Worm (Caenorhabditis elegans) whole organism, mixed stage, embryonic: ENCODE data around the gene C45B11.8.

Experiments
- M03D4.4 ChIP-seq: sonication (generic microtip); optimal IDR thresholded peaks from 2 replicates; lab custom pipeline; 2017; ENCODE audit warnings: mild to moderate bottlenecking, missing genetic modification characterization, missing compliant biosample characterization
- bed-3 ChIP-seq: fragments of 200-800 bp; sonication (Bioruptor generic); optimal IDR thresholded peaks from 3 replicates; lab custom pipeline; 2018; ENCODE audit warnings: mild to moderate bottlenecking, missing genetic modification characterization, moderate library complexity, missing compliant biosample characterization
- blmp-1 ChIP-seq: fragments of 150-350 bp; optimal IDR thresholded peaks from 2 replicates; lab custom pipeline; 2014; ENCODE audit warnings: missing biosample characterization, missing genetic modification characterization
- ceh-39 ChIP-seq: fragments of 150-350 bp; optimal IDR thresholded peaks from 2 replicates; lab custom pipeline; 2014; ENCODE audit warnings: missing biosample characterization, missing genetic modification characterization
- ceh-43 ChIP-seq: fragments of 200-800 bp; sonication (Bioruptor generic); optimal IDR thresholded peaks from 2 replicates; lab custom pipeline; 2018; ENCODE audit warnings: mild to moderate bottlenecking, missing genetic modification characterization, moderate library complexity, missing compliant biosample characterization
- ces-1 ChIP-seq: fragments of 150-350 bp; optimal IDR thresholded peaks from 2 replicates; lab custom pipeline; 2014; ENCODE audit warnings: missing biosample characterization, missing genetic modification reagents, missing genetic modification characterization
- cnd-1 ChIP-seq: fragments of 200-800 bp; sonication (Bioruptor generic); optimal IDR thresholded peaks from 2 replicates; lab custom pipeline; 2018; ENCODE audit warnings: mild to moderate bottlenecking, missing genetic modification characterization, missing compliant biosample characterization
- drap-1 ChIP-seq: fragments of 200-800 bp; sonication (Bioruptor generic); optimal IDR thresholded peaks from 3 replicates; lab custom pipeline; 2018; ENCODE audit warnings: mild to moderate bottlenecking, missing genetic modification characterization, missing compliant biosample characterization
- elt-1 ChIP-seq: sonication (generic microtip); optimal IDR thresholded peaks from 2 replicates; lab custom pipeline; 2017; ENCODE audit warnings: missing genetic modification characterization, mild to moderate bottlenecking, missing compliant biosample characterization, antibody characterized with exemption, moderate library complexity, borderline replicate concordance; ENCODE audit not compliant: insufficient read depth
- elt-3 ChIP-seq: fragments of 150-350 bp; optimal IDR thresholded peaks from 2 replicates; lab custom pipeline; 2014; ENCODE audit warnings: missing biosample characterization, missing genetic modification characterization
- flh-1 ChIP-seq: fragments of 200-800 bp; sonication (Bioruptor generic); optimal IDR thresholded peaks from 2 replicates; lab custom pipeline; 2018; ENCODE audit warnings: mild to moderate bottlenecking, missing genetic modification characterization, moderate library complexity, missing compliant biosample characterization
- ham-2 ChIP-seq: fragments of 200-800 bp; sonication (Bioruptor generic); optimal IDR thresholded peaks from 2 replicates; lab custom pipeline; 2018; ENCODE audit warnings: mild to moderate bottlenecking, missing genetic modification characterization, missing compliant biosample characterization
- hlh-1 ChIP-seq: fragments of 150-350 bp; optimal IDR thresholded peaks from 2 replicates; lab custom pipeline; 2014; ENCODE audit warnings: missing biosample characterization, missing genetic modification reagents, missing genetic modification characterization
- lin-13 ChIP-seq: fragments of 150-350 bp; optimal IDR thresholded peaks from 2 replicates; lab custom pipeline; 2014; ENCODE audit warnings: missing biosample characterization, missing genetic modification characterization
- lin-32 ChIP-seq: fragments of 200-800 bp; sonication (Bioruptor generic); optimal IDR thresholded peaks from 2 replicates; lab custom pipeline; 2018; ENCODE audit warnings: mild to moderate bottlenecking, missing genetic modification characterization, missing compliant biosample characterization
- lsy-2 ChIP-seq: fragments of 150-350 bp; optimal IDR thresholded peaks from 2 replicates; lab custom pipeline; 2014; ENCODE audit warnings: missing biosample characterization, missing genetic modification characterization
- mab-5 ChIP-seq: fragments of 150-350 bp; optimal IDR thresholded peaks from 2 replicates; lab custom pipeline; 2014; ENCODE audit warnings: missing biosample characterization, missing genetic modification characterization
- mep-1 ChIP-seq: fragments of 150-350 bp; optimal IDR thresholded peaks from 2 replicates; lab custom pipeline; 2017; ENCODE audit warnings: missing biosample characterization, missing genetic modification reagents, missing genetic modification characterization, inconsistent platforms
- nhr-12 ChIP-seq: fragments of 150-350 bp; optimal IDR thresholded peaks from 2 replicates; lab custom pipeline; 2014; ENCODE audit warnings: missing biosample characterization, missing genetic modification characterization
- nhr-2 ChIP-seq: fragments of 150-350 bp; optimal IDR thresholded peaks from 2 replicates; lab custom pipeline; 2014; ENCODE audit warnings: missing biosample characterization, missing genetic modification characterization
- nhr-237 ChIP-seq: fragments of 150-350 bp; optimal IDR thresholded peaks from 2 replicates; lab custom pipeline; 2014; ENCODE audit warnings: missing biosample characterization, missing genetic modification characterization
- nhr-28 ChIP-seq: fragments of 150-350 bp; optimal IDR thresholded peaks from 2 replicates; lab custom pipeline; 2014; ENCODE audit warnings: missing biosample characterization, missing genetic modification characterization
- pha-4 ChIP-seq: fragments of 150-350 bp; optimal IDR thresholded peaks from 2 replicates; lab custom pipeline; 2018; ENCODE audit warnings: missing biosample characterization, missing genetic modification reagents, missing genetic modification characterization
- sem-2 ChIP-seq: fragments of 200-800 bp; sonication (Bioruptor generic); optimal IDR thresholded peaks from 2 replicates; lab custom pipeline; 2018; ENCODE audit warnings: mild to moderate bottlenecking, missing genetic modification characterization, missing compliant biosample characterization
- snpc-4 ChIP-seq: fragments of 150-350 bp; optimal IDR thresholded peaks from 2 replicates; lab custom pipeline; 2014; ENCODE audit warnings: missing biosample characterization, missing genetic modification characterization
- sptf-1 ChIP-seq: sonication (generic microtip); optimal IDR thresholded peaks from 2 replicates; lab custom pipeline; 2017; ENCODE audit warnings: mild to moderate bottlenecking, missing genetic modification characterization, moderate library complexity, missing compliant biosample characterization
- tbx-8 ChIP-seq: fragments of 200-800 bp; sonication (Bioruptor generic); optimal IDR thresholded peaks from 2 replicates; lab custom pipeline; 2018; ENCODE audit warnings: mild to moderate bottlenecking, missing genetic modification characterization, moderate library complexity, missing compliant biosample characterization
- unc-120 ChIP-seq: sonication (generic microtip); optimal IDR thresholded peaks from 2 replicates; lab custom pipeline; 2017; ENCODE audit warnings: missing genetic modification characterization, missing compliant biosample characterization; ENCODE audit not compliant: poor library complexity, severe bottlenecking
- unc-62 ChIP-seq: fragments of 150-350 bp; optimal IDR thresholded peaks from 2 replicates; lab custom pipeline; 2014; ENCODE audit warnings: missing biosample characterization, missing genetic modification reagents, missing genetic modification characterization
- zip-8 ChIP-seq: fragments of 150-350 bp; optimal IDR thresholded peaks from 2 replicates; lab custom pipeline; 2014; ENCODE audit warnings: missing biosample characterization, missing genetic modification characterization

The C45B11.8 gene

DNA sequence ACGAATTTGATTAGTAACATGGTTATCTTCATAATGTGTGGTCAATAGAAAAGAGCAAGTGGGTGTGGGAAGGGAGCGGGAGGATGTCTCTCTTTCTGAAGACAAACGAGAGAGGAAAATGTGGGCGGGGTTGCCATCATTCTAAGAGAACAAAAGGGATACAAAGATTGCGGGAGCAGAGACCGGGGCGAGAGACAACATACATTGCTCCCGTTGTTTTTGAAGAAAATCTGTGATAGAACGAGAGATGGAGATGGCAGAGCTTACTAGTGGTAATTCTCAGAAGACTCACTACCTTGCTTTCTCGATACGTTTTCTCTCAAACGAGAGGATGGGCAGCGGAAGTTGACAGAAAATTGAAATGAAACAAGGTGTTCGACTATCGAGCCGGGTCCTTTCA, 32.8 kb downstream of the C45B11.8 start:
- TF ChIP-seq mab-5 (tag; lab: Kevin White, UChicago) (no peak), unc-120 (tag; lab: Kevin White, UChicago) (peak; percentile 36), ces-1 (GFP tag; lab: Kevin White, UChicago) (no peak), snpc-4 (tag; lab: Kevin White, UChicago) (no peak)

DNA sequence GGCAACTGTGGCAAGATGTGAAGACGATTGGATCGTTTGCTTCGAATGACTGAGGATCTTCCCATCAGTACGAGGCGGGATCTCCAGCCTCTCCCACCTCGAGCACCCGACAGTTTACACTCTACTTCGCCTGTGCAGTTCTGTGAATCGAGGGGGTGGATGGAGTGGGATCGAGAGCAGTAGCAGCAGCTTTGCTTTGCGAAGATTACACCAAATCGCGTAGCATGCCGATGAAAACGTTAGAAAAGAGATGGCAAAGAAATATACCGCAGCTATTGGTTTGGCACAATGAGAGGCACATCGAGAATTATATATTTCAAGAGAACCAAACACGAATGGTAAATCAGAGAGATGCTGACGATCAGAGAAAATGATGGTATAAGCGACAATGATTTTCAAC, 33.9 kb downstream of the C45B11.8 start, which contains the start of gene act-3:
TSS of gene act-3 (minus strand) at position 51 of the 400 bp plus-strand sequence.
- TF ChIP-seq unc-62 (peak; percentile 6), unc-120 (tag; lab: Kevin White, UChicago) (peak; percentile 93), pha-4 (tag; lab: Kevin White, UChicago) (peak; percentile 3), elt-3 (tag; lab: Kevin White, UChicago) (no peak), ceh-39 (tag; lab: Kevin White, UChicago) (no peak), hlh-1 (tag; lab: Kevin White, UChicago) (peak; percentile 84), nhr-2 (tag; lab: Kevin White, UChicago) (no peak), bed-3 (GFP tag; lab: Kevin White, UChicago) (no peak)

DNA sequence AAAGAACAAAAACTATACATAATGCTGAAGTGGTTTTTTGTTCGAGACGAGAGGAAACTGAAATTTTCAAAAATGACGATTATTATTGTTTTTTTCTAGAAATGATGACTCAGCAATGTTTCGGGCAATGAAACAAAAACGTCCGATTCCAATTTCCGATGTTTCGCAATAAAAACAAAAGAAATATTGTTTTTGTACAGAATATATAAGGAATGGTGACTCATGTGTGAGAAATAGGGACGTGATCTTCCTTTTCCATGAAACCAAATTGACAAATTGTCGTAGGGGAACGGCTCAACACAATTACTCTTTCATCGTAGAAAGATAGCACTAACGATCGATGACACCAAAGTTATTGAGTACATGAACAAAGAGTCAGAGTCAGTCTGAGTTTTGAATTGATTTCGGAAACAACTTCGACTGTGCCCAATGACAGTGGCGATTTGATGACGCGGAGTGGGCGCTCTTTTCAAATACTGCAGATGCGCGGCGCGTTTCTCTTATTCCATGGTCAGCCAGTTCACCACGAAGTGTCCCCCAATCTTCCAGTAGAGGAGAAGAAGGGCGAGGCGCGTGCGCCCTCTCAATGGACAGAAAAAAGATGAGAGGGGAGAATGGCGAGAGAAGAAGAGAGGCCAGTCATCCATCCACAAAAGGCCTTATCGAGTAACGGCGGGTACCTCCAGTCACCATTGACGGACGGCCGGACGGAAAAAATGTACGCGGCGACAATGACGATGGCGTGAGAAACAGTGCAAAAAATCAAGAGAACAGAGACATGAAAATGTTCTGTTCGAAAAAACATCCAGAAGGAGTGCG, 34.8 kb downstream of the C45B11.8 start:
- TF ChIP-seq drap-1 (GFP tag; lab: Kevin White, UChicago), result peak; percentile 3
- peak; percentile 8 for TF ChIP-seq unc-120 (tag; lab: Kevin White, UChicago)
- TF ChIP-seq cnd-1 (tag; lab: Kevin White, UChicago), result no peak
- TF ChIP-seq, all 35 proteins: peak for 2

DNA sequence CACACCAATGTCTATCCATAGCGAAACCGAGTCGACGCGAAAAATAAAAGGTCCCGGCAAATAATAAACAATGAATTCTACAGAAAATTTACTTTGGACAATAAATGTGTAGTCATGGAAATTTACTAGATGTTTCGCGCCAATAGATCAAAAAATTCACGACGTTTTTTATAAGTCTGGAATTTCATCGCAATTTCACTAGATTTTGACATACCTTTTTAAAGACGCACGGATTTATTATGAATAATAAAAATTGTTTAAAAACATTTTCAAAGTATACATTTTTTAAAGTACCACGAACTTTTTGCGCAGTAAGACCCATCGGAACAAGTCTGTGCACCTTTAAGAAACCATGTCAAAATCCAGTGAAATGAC, 35.4 kb downstream of the C45B11.8 start:
- TF ChIP-seq ham-2 (GFP tag; lab: Kevin White, UChicago) (no peak), tbx-8 (no peak), unc-62 (no peak), nhr-28 (tag; lab: Kevin White, UChicago) (no peak), sem-2 (GFP tag; lab: Kevin White, UChicago) (no peak), ceh-43 (no peak), mab-5 (tag; lab: Kevin White, UChicago) (no peak), mep-1 (tag; lab: Kevin White, UChicago) (no peak), elt-1 (tag; lab: Kevin White, UChicago) (no peak), snpc-4 (tag; lab: Kevin White, UChicago) (no peak), zip-8 (tag; lab: Kevin White, UChicago) (no peak), lin-32 (no peak), nhr-2 (tag; lab: Kevin White, UChicago) (no peak), nhr-12 (tag; lab: Kevin White, UChicago) (no peak), sptf-1 (tag; lab: Kevin White, UChicago) (no peak), lin-13 (tag; lab: Kevin White, UChicago) (no peak), blmp-1 (tag; lab: Kevin White, UChicago) (no peak)
- TF ChIP-seq, all 35 proteins: peak for 0

DNA sequence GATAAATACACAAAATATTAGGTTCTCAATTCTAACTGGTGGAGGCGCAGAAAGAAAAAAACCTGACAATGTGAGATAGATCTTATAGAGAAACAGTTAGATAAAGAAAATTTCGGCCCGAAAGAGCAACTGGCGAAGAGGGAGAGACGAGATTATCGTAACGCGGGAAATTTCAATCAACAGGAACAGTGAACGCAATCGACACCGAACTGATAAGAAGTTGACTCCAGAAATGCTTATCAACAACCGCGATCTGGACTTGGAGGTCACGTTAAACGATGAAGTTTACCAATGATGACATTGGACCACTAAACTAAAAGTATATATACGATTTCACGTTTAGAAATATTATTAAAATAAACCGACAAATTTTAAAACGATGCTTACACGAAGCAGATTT, 35.8 kb downstream of the C45B11.8 start:
- TF ChIP-seq elt-1 (tag; lab: Kevin White, UChicago) (peak; percentile 92), elt-3 (tag; lab: Kevin White, UChicago) (no peak)

DNA sequence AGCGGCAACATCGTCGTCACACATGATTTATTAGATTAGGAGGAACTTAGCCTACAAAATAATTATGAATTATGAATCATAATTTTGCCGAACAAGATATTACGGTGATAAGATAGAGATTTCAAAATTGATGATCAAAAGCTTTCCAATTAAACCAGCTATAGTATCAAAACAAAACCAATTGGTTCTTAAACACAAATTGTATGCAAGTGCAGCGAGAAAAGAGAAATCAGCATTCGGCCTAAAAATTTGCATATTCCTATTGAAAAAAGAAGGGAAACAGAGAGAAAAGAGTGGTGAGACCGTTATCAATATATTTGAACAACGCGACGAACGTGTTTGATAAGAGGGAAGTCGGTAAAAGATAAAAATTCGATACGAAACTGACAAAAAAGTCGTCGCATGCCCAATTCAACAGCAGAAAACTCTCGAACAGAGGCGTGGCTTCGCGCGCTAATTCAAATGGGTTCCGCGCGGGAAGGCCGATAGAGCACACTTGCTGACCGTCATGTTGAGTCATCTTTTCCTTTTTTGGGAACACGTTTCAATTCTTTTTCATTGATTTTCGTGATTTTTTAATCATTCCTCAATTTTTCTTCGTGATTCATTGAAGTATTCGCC, 37.6 kb downstream of the C45B11.8 start, which contains the start of gene act-2:
TSS of gene act-2 (minus strand) at position 51 of the 621 bp plus-strand sequence.
- no peak for TF ChIP-seq flh-1
- no peak for TF ChIP-seq sptf-1 (tag; lab: Kevin White, UChicago)
- peak; percentile 19 for TF ChIP-seq nhr-237 (tag; lab: Kevin White, UChicago)
- no peak for TF ChIP-seq lin-32
- peak; percentile 74 for TF ChIP-seq ceh-39 (tag; lab: Kevin White, UChicago)
- TF ChIP-seq unc-120 (tag; lab: Kevin White, UChicago), result peak; percentile 46
- TF ChIP-seq pha-4 (tag; lab: Kevin White, UChicago), result peak; percentile 76
- peak; percentile 49 for TF ChIP-seq cnd-1 (tag; lab: Kevin White, UChicago)
- peak; percentile 79 for TF ChIP-seq mep-1 (tag; lab: Kevin White, UChicago)
- no peak for TF ChIP-seq unc-62
- TF ChIP-seq lsy-2 (tag; lab: Kevin White, UChicago), result peak; percentile 64
- no peak for TF ChIP-seq M03D4.4 (tag; lab: Kevin White, UChicago)
- TF ChIP-seq lin-13 (tag; lab: Kevin White, UChicago), result peak; percentile 67
- TF ChIP-seq ces-1 (GFP tag; lab: Kevin White, UChicago), result peak; percentile 69
